Worm (Caenorhabditis elegans) whole organism, mixed stage, embryonic: ENCODE measurements around the gene F52H2.1.
A peak's percentile ranks its signal among the peaks of the same experiment; 100 is the strongest.

Experiments used
- bed-3 ChIP-seq: fragments of 200-800 bp; sonication (Bioruptor generic); optimal IDR thresholded peaks from 3 replicates; lab custom pipeline; 2018; ENCODE audit warnings: mild to moderate bottlenecking, missing genetic modification characterization, moderate library complexity, missing compliant biosample characterization
- blmp-1 ChIP-seq: fragments of 150-350 bp; optimal IDR thresholded peaks from 2 replicates; lab custom pipeline; 2014; ENCODE audit warnings: missing biosample characterization, missing genetic modification characterization
- ceh-39 ChIP-seq: fragments of 150-350 bp; optimal IDR thresholded peaks from 2 replicates; lab custom pipeline; 2014; ENCODE audit warnings: missing biosample characterization, missing genetic modification characterization
- ceh-43 ChIP-seq: fragments of 200-800 bp; sonication (Bioruptor generic); optimal IDR thresholded peaks from 2 replicates; lab custom pipeline; 2018; ENCODE audit warnings: mild to moderate bottlenecking, missing genetic modification characterization, moderate library complexity, missing compliant biosample characterization
- ceh-83 ChIP-seq: fragments of 200-800 bp; sonication (Bioruptor generic); optimal IDR thresholded peaks from 2 replicates; lab custom pipeline; 2018; ENCODE audit warnings: mild to moderate bottlenecking, missing genetic modification characterization, missing compliant biosample characterization
- ces-1 ChIP-seq: fragments of 150-350 bp; optimal IDR thresholded peaks from 2 replicates; lab custom pipeline; 2014; ENCODE audit warnings: missing biosample characterization, missing genetic modification reagents, missing genetic modification characterization
- cnd-1 ChIP-seq: fragments of 200-800 bp; sonication (Bioruptor generic); optimal IDR thresholded peaks from 2 replicates; lab custom pipeline; 2018; ENCODE audit warnings: mild to moderate bottlenecking, missing genetic modification characterization, missing compliant biosample characterization
- drap-1 ChIP-seq: fragments of 200-800 bp; sonication (Bioruptor generic); optimal IDR thresholded peaks from 3 replicates; lab custom pipeline; 2018; ENCODE audit warnings: mild to moderate bottlenecking, missing genetic modification characterization, missing compliant biosample characterization
- elt-1 ChIP-seq: sonication (generic microtip); optimal IDR thresholded peaks from 2 replicates; lab custom pipeline; 2017; ENCODE audit warnings: missing genetic modification characterization, mild to moderate bottlenecking, missing compliant biosample characterization, antibody characterized with exemption, moderate library complexity, borderline replicate concordance; ENCODE audit not compliant: insufficient read depth
- elt-3 ChIP-seq: fragments of 150-350 bp; optimal IDR thresholded peaks from 2 replicates; lab custom pipeline; 2014; ENCODE audit warnings: missing biosample characterization, missing genetic modification characterization
- flh-1 ChIP-seq: fragments of 200-800 bp; sonication (Bioruptor generic); optimal IDR thresholded peaks from 2 replicates; lab custom pipeline; 2018; ENCODE audit warnings: mild to moderate bottlenecking, missing genetic modification characterization, moderate library complexity, missing compliant biosample characterization
- ham-2 ChIP-seq: fragments of 200-800 bp; sonication (Bioruptor generic); optimal IDR thresholded peaks from 2 replicates; lab custom pipeline; 2018; ENCODE audit warnings: mild to moderate bottlenecking, missing genetic modification characterization, missing compliant biosample characterization
- lin-13 ChIP-seq: fragments of 150-350 bp; optimal IDR thresholded peaks from 2 replicates; lab custom pipeline; 2014; ENCODE audit warnings: missing biosample characterization, missing genetic modification characterization
- lin-32 ChIP-seq: fragments of 200-800 bp; sonication (Bioruptor generic); optimal IDR thresholded peaks from 2 replicates; lab custom pipeline; 2018; ENCODE audit warnings: mild to moderate bottlenecking, missing genetic modification characterization, missing compliant biosample characterization
- lsy-2 ChIP-seq: fragments of 150-350 bp; optimal IDR thresholded peaks from 2 replicates; lab custom pipeline; 2014; ENCODE audit warnings: missing biosample characterization, missing genetic modification characterization
- mab-5 ChIP-seq: fragments of 150-350 bp; optimal IDR thresholded peaks from 2 replicates; lab custom pipeline; 2014; ENCODE audit warnings: missing biosample characterization, missing genetic modification characterization
- mep-1 ChIP-seq: fragments of 150-350 bp; optimal IDR thresholded peaks from 2 replicates; lab custom pipeline; 2017; ENCODE audit warnings: missing biosample characterization, missing genetic modification reagents, missing genetic modification characterization, inconsistent platforms
- mls-2 ChIP-seq: sonication (generic microtip); optimal IDR thresholded peaks from 2 replicates; lab custom pipeline; 2016; ENCODE audit warnings: mild to moderate bottlenecking, missing genetic modification characterization, moderate library complexity, missing compliant biosample characterization
- nhr-12 ChIP-seq: fragments of 150-350 bp; optimal IDR thresholded peaks from 2 replicates; lab custom pipeline; 2014; ENCODE audit warnings: missing biosample characterization, missing genetic modification characterization
- nhr-2 ChIP-seq: fragments of 150-350 bp; optimal IDR thresholded peaks from 2 replicates; lab custom pipeline; 2014; ENCODE audit warnings: missing biosample characterization, missing genetic modification characterization
- nhr-237 ChIP-seq: fragments of 150-350 bp; optimal IDR thresholded peaks from 2 replicates; lab custom pipeline; 2014; ENCODE audit warnings: missing biosample characterization, missing genetic modification characterization
- pha-4 ChIP-seq: fragments of 150-350 bp; optimal IDR thresholded peaks from 2 replicates; lab custom pipeline; 2018; ENCODE audit warnings: missing biosample characterization, missing genetic modification reagents, missing genetic modification characterization
- sem-2 ChIP-seq: fragments of 200-800 bp; sonication (Bioruptor generic); optimal IDR thresholded peaks from 2 replicates; lab custom pipeline; 2018; ENCODE audit warnings: mild to moderate bottlenecking, missing genetic modification characterization, missing compliant biosample characterization
- snpc-4 ChIP-seq: fragments of 150-350 bp; optimal IDR thresholded peaks from 2 replicates; lab custom pipeline; 2014; ENCODE audit warnings: missing biosample characterization, missing genetic modification characterization
- sptf-1 ChIP-seq: sonication (generic microtip); optimal IDR thresholded peaks from 2 replicates; lab custom pipeline; 2017; ENCODE audit warnings: mild to moderate bottlenecking, missing genetic modification characterization, moderate library complexity, missing compliant biosample characterization
- tbx-8 ChIP-seq: fragments of 200-800 bp; sonication (Bioruptor generic); optimal IDR thresholded peaks from 2 replicates; lab custom pipeline; 2018; ENCODE audit warnings: mild to moderate bottlenecking, missing genetic modification characterization, moderate library complexity, missing compliant biosample characterization
- unc-120 ChIP-seq: sonication (generic microtip); optimal IDR thresholded peaks from 2 replicates; lab custom pipeline; 2017; ENCODE audit warnings: missing genetic modification characterization, missing compliant biosample characterization; ENCODE audit not compliant: poor library complexity, severe bottlenecking
- unc-39 ChIP-seq: fragments of 150-350 bp; optimal IDR thresholded peaks from 2 replicates; lab custom pipeline; 2014; ENCODE audit warnings: missing biosample characterization, missing genetic modification characterization
- unc-62 ChIP-seq: fragments of 150-350 bp; optimal IDR thresholded peaks from 2 replicates; lab custom pipeline; 2014; ENCODE audit warnings: missing biosample characterization, missing genetic modification reagents, missing genetic modification characterization
- zip-8 ChIP-seq: fragments of 150-350 bp; optimal IDR thresholded peaks from 2 replicates; lab custom pipeline; 2014; ENCODE audit warnings: missing biosample characterization, missing genetic modification characterization
- ztf-11 ChIP-seq: fragments of 150-350 bp; optimal IDR thresholded peaks from 2 replicates; lab custom pipeline; 2014; ENCODE audit warnings: missing biosample characterization, missing genetic modification characterization

Gene F52H2.1

ce11 chrX:2549322-2549721 lies 23.6 kb upstream of the F52H2.1 start (continued):
- peak; percentile 59 for TF ChIP-seq unc-62 (GFP tag; lab: Kevin White, UChicago)
- TF ChIP-seq ceh-43 = peak; percentile 84
- TF ChIP-seq flh-1 (GFP tag; lab: Kevin White, UChicago) = peak; percentile 82
- peak; percentile 41 for TF ChIP-seq nhr-237 (tag; lab: Kevin White, UChicago)
- TF ChIP-seq cnd-1 = peak; percentile 93
- TF ChIP-seq lin-13 (tag; lab: Kevin White, UChicago) = peak; percentile 16

ce11 chrX:2550665-2551064 lies 22.2 kb upstream of the F52H2.1 start:
- TF ChIP-seq flh-1 (GFP tag; lab: Kevin White, UChicago) = no peak
- TF ChIP-seq ces-1 = peak; percentile 1
- TF ChIP-seq, all 35 proteins: peak for 1

ce11 chrX:2551450-2551849 lies 21.4 kb upstream of the F52H2.1 start:
- TF ChIP-seq lsy-2 (tag; lab: Kevin White, UChicago) (no peak), zip-8 (tag; lab: Kevin White, UChicago) (no peak), blmp-1 (tag; lab: Kevin White, UChicago) (no peak), bed-3 (GFP tag; lab: Kevin White, UChicago) (no peak), mab-5 (tag; lab: Kevin White, UChicago) (no peak), elt-1 (tag; lab: Kevin White, UChicago) (no peak), ceh-39 (tag; lab: Kevin White, UChicago) (no peak), mep-1 (tag; lab: Kevin White, UChicago) (no peak)

- TF ChIP-seq ceh-39 (tag; lab: Kevin White, UChicago) (no peak), mep-1 (tag; lab: Kevin White, UChicago) (peak; percentile 16), zip-8 (tag; lab: Kevin White, UChicago) (no peak), tbx-8 (GFP tag; lab: Kevin White, UChicago) (no peak), snpc-4 (tag; lab: Kevin White, UChicago) (no peak), ceh-83 (GFP tag; lab: Kevin White, UChicago) (no peak), lin-13 (tag; lab: Kevin White, UChicago) (no peak), cnd-1 (peak; percentile 10), nhr-12 (tag; lab: Kevin White, UChicago) (no peak), sem-2 (GFP tag; lab: Kevin White, UChicago) (no peak), flh-1 (GFP tag; lab: Kevin White, UChicago) (no peak), sptf-1 (tag; lab: Kevin White, UChicago) (peak; percentile 40), ham-2 (GFP tag; lab: Kevin White, UChicago) (no peak), ces-1 (no peak), lsy-2 (tag; lab: Kevin White, UChicago) (no peak), nhr-2 (tag; lab: Kevin White, UChicago) (peak; percentile 88), lin-32 (GFP tag; lab: Kevin White, UChicago) (no peak), mab-5 (tag; lab: Kevin White, UChicago) (no peak), elt-3 (tag; lab: Kevin White, UChicago) (no peak), unc-62 (GFP tag; lab: Kevin White, UChicago) (no peak), ztf-11 (tag; lab: Kevin White, UChicago) (no peak), elt-1 (tag; lab: Kevin White, UChicago) (no peak), unc-39 (no peak), ceh-43 (no peak), nhr-237 (tag; lab: Kevin White, UChicago) (no peak), blmp-1 (tag; lab: Kevin White, UChicago) (no peak), mls-2 (peak; percentile 71), unc-120 (tag; lab: Kevin White, UChicago) (peak; percentile 8), drap-1 (GFP tag; lab: Kevin White, UChicago) (peak; percentile 49)
These were observed 20.7 kb upstream of the F52H2.1 start, which contains the start of gene aat-3 for ce11 chrX:2552210-2552674. Gene aat-3, plus strand, starts transcription at chrX:2552260.

- TF ChIP-seq bed-3 (GFP tag; lab: Kevin White, UChicago) (peak; percentile 36), ceh-39 (tag; lab: Kevin White, UChicago) (no peak), sptf-1 (tag; lab: Kevin White, UChicago) (peak; percentile 80), ces-1 (peak; percentile 22), elt-1 (tag; lab: Kevin White, UChicago) (no peak), pha-4 (tag; lab: Kevin White, UChicago) (no peak), blmp-1 (tag; lab: Kevin White, UChicago) (peak; percentile 61), mls-2 (peak; percentile 67), elt-3 (tag; lab: Kevin White, UChicago) (no peak), drap-1 (GFP tag; lab: Kevin White, UChicago) (peak; percentile 61), ceh-83 (GFP tag; lab: Kevin White, UChicago) (peak; percentile 40), nhr-237 (tag; lab: Kevin White, UChicago) (peak; percentile 12), unc-62 (GFP tag; lab: Kevin White, UChicago) (peak; percentile 29), lin-13 (tag; lab: Kevin White, UChicago) (no peak), ham-2 (GFP tag; lab: Kevin White, UChicago) (peak; percentile 73), cnd-1 (peak; percentile 17), tbx-8 (GFP tag; lab: Kevin White, UChicago) (no peak), flh-1 (GFP tag; lab: Kevin White, UChicago) (peak; percentile 11), mab-5 (tag; lab: Kevin White, UChicago) (no peak), unc-120 (tag; lab: Kevin White, UChicago) (peak; percentile 62), sem-2 (GFP tag; lab: Kevin White, UChicago) (peak; percentile 18), ceh-43 (peak; percentile 48), unc-39 (no peak), nhr-2 (tag; lab: Kevin White, UChicago) (peak; percentile 72), snpc-4 (tag; lab: Kevin White, UChicago) (no peak), mep-1 (tag; lab: Kevin White, UChicago) (peak; percentile 25)
These were observed 19.5 kb upstream of the F52H2.1 start for ce11 chrX:2553433-2553860.
